Worm (Caenorhabditis elegans) whole organism, late embryonic: Measurements from ENCODE around the gene srd-42.

Source experiments
- C08G9.2 ChIP-seq: sonication (generic microtip); optimal IDR thresholded peaks from 2 replicates; lab custom pipeline; 2016; ENCODE audit warnings: mild to moderate bottlenecking, missing genetic modification characterization, moderate library complexity, missing compliant biosample characterization
- F13H6.1 ChIP-seq: sonication (generic microtip); optimal IDR thresholded peaks from 2 replicates; lab custom pipeline; 2016; ENCODE audit warnings: missing genetic modification characterization, missing compliant biosample characterization
- K02D7.2 ChIP-seq: sonication (generic microtip); optimal IDR thresholded peaks from 2 replicates; lab custom pipeline; 2017; ENCODE audit warnings: mild to moderate bottlenecking, missing genetic modification characterization, missing compliant biosample characterization
- K09A11.1 ChIP-seq: sonication (generic microtip); optimal IDR thresholded peaks from 2 replicates; lab custom pipeline; 2017; ENCODE audit warnings: antibody characterized with exemption, mild to moderate bottlenecking, missing genetic modification characterization, missing compliant biosample characterization; ENCODE audit not compliant: insufficient read depth
- T23F11.4 ChIP-seq: fragments of 200-800 bp; sonication (Bioruptor generic); optimal IDR thresholded peaks from 2 replicates; lab custom pipeline; 2018; ENCODE audit warnings: mild to moderate bottlenecking, missing genetic modification characterization, missing compliant biosample characterization
- ahr-1 ChIP-seq: sonication (generic microtip); optimal IDR thresholded peaks from 2 replicates; lab custom pipeline; 2016; ENCODE audit warnings: missing genetic modification characterization, missing compliant biosample characterization
- ama-1 ChIP-seq: fragments of 150-350 bp; optimal IDR thresholded peaks from 2 replicates; lab custom pipeline; 2014
- ceh-14 ChIP-seq: sonication (generic microtip); optimal IDR thresholded peaks from 2 replicates; lab custom pipeline; 2016; ENCODE audit warnings: missing genotype, missing genetic modification characterization, missing compliant biosample characterization
- ceh-2 ChIP-seq: sonication (generic microtip); optimal IDR thresholded peaks from 2 replicates; lab custom pipeline; 2016; ENCODE audit warnings: missing genotype, missing genetic modification characterization, missing compliant biosample characterization
- ceh-22 ChIP-seq: sonication (generic microtip); optimal IDR thresholded peaks from 2 replicates; lab custom pipeline; 2017; ENCODE audit warnings: missing biosample characterization, missing genetic modification characterization
- ceh-34 ChIP-seq: sonication (generic microtip); optimal IDR thresholded peaks from 2 replicates; lab custom pipeline; 2016; ENCODE audit warnings: mild to moderate bottlenecking, missing genetic modification characterization, missing compliant biosample characterization
- ceh-45 ChIP-seq: fragments of 200-800 bp; sonication (Bioruptor generic); IDR thresholded peaks from 2 replicates; pipeline ENCODE4 v1.3.6; 2022; ENCODE audit warnings: missing genetic modification reagents, missing genetic modification characterization, missing compliant biosample characterization
- ceh-48 ChIP-seq: sonication (generic microtip); optimal IDR thresholded peaks from 2 replicates; lab custom pipeline; 2016; ENCODE audit warnings: missing genetic modification characterization, inconsistent platforms, missing compliant biosample characterization
- dmd-4 ChIP-seq: sonication (generic microtip); optimal IDR thresholded peaks from 2 replicates; lab custom pipeline; 2016; ENCODE audit warnings: borderline replicate concordance, missing genetic modification characterization, missing compliant biosample characterization
- dve-1 ChIP-seq: sonication (generic microtip); optimal IDR thresholded peaks from 2 replicates; lab custom pipeline; 2017; ENCODE audit warnings: antibody characterized with exemption, mild to moderate bottlenecking, missing genetic modification characterization, missing compliant biosample characterization
- elt-2 ChIP-seq: sonication (generic microtip); optimal IDR thresholded peaks from 2 replicates; lab custom pipeline; 2016; ENCODE audit warnings: missing genetic modification reagents, missing genetic modification characterization, missing compliant biosample characterization
- elt-4 ChIP-seq: sonication (generic microtip); optimal IDR thresholded peaks from 2 replicates; lab custom pipeline; 2016; ENCODE audit warnings: missing genetic modification characterization, missing compliant biosample characterization
- fkh-6 ChIP-seq: sonication (generic microtip); optimal IDR thresholded peaks from 2 replicates; lab custom pipeline; 2016; ENCODE audit warnings: missing genetic modification characterization, missing compliant biosample characterization
- gmeb-2 ChIP-seq: sonication (generic microtip); optimal IDR thresholded peaks from 2 replicates; lab custom pipeline; 2016; ENCODE audit warnings: missing genetic modification characterization, inconsistent platforms, missing compliant biosample characterization
- hlh-6 ChIP-seq: sonication (generic microtip); optimal IDR thresholded peaks from 2 replicates; lab custom pipeline; 2016; ENCODE audit warnings: missing genotype, missing genetic modification characterization, missing compliant biosample characterization
- nfya-1 ChIP-seq: sonication (generic microtip); optimal IDR thresholded peaks from 2 replicates; lab custom pipeline; 2017; ENCODE audit warnings: missing genetic modification characterization, mild to moderate bottlenecking, missing compliant biosample characterization, antibody characterized with exemption, moderate library complexity
- nhr-11 ChIP-seq: fragments of 150-350 bp; optimal IDR thresholded peaks from 2 replicates; lab custom pipeline; 2014; ENCODE audit warnings: missing biosample characterization, missing genetic modification characterization
- npax-4 ChIP-seq: sonication (generic microtip); optimal IDR thresholded peaks from 2 replicates; lab custom pipeline; 2016; ENCODE audit warnings: missing genetic modification characterization, missing compliant biosample characterization
- odd-2 ChIP-seq: sonication (generic microtip); optimal IDR thresholded peaks from 2 replicates; lab custom pipeline; 2017; ENCODE audit warnings: antibody characterized with exemption, mild to moderate bottlenecking, missing genetic modification characterization, missing compliant biosample characterization
- pha-4 ChIP-seq: fragments of 150-350 bp; optimal IDR thresholded peaks from 2 replicates; lab custom pipeline; 2018; ENCODE audit warnings: missing biosample characterization, missing genetic modification reagents, missing genetic modification characterization
- ref-2 ChIP-seq: sonication (generic microtip); optimal IDR thresholded peaks from 2 replicates; lab custom pipeline; 2016; ENCODE audit warnings: missing genetic modification characterization, missing compliant biosample characterization
- sox-2 ChIP-seq: fragments of 200-800 bp; sonication (Bioruptor generic); IDR thresholded peaks from 2 replicates; pipeline ENCODE4 v1.3.6; 2022; ENCODE audit warnings: missing genetic modification reagents, missing genetic modification characterization, missing compliant biosample characterization
- sox-4 ChIP-seq: sonication (generic microtip); optimal IDR thresholded peaks from 2 replicates; lab custom pipeline; 2017; ENCODE audit warnings: mild to moderate bottlenecking, missing genetic modification characterization, inconsistent platforms, missing compliant biosample characterization
- syd-9 ChIP-seq: sonication (generic microtip); optimal IDR thresholded peaks from 2 replicates; lab custom pipeline; 2016; ENCODE audit warnings: mild to moderate bottlenecking, missing genetic modification characterization, moderate library complexity, missing compliant biosample characterization
- tbx-7 ChIP-seq: sonication (generic microtip); optimal IDR thresholded peaks from 2 replicates; lab custom pipeline; 2016; ENCODE audit warnings: missing genotype, missing genetic modification characterization, missing compliant biosample characterization
- ttx-3 ChIP-seq: sonication (generic microtip); optimal IDR thresholded peaks from 2 replicates; lab custom pipeline; 2016; ENCODE audit warnings: missing genetic modification reagents, missing genetic modification characterization, missing compliant biosample characterization
- unc-3 ChIP-seq, 2 experiments: fragments of 200-800 bp in 1 of 2; sonication (Bioruptor generic) in 1 of 2; sonication (generic microtip) in 1 of 2; conservative IDR thresholded peaks in 1 of 2; optimal IDR thresholded peaks in 1 of 2; 2 replicates each; pipeline versions ENCODE4 v1.3.6 to Lab custom; 2016 to 2022; ENCODE audit warnings: missing compliant biosample characterization in 2 of 2, missing genetic modification characterization in 2 of 2, missing genetic modification reagents in 1 of 2
- unc-42 ChIP-seq: sonication (generic microtip); optimal IDR thresholded peaks from 2 replicates; lab custom pipeline; 2016; ENCODE audit warnings: missing genotype, missing genetic modification characterization, missing compliant biosample characterization
- unc-55 ChIP-seq: sonication (generic microtip); optimal IDR thresholded peaks from 2 replicates; lab custom pipeline; 2017; ENCODE audit warnings: missing biosample characterization, missing genetic modification reagents, missing genetic modification characterization
- unc-86 ChIP-seq: sonication (generic microtip); optimal IDR thresholded peaks from 2 replicates; lab custom pipeline; 2016; ENCODE audit warnings: missing genetic modification characterization, missing compliant biosample characterization

The srd-42 gene

ce11 chrX:13284618-13285017 lies 18.6 kb downstream of the srd-42 start:
- TF ChIP-seq ceh-45 (GFP tag; lab: Robert Waterston, UW) (no peak), pha-4 (tag; lab: Kevin White, UChicago) (no peak), C08G9.2 (tag; lab: Kevin White, UChicago) (no peak), unc-86 (tag; lab: Kevin White, UChicago) (no peak)

ce11 chrX:13284091-13284490 lies 19.2 kb downstream of the srd-42 start, which contains the start of gene cyp-14A4:
Gene cyp-14A4, minus strand, starts transcription at chrX:13284197.
- TF ChIP-seq ceh-45 (GFP tag; lab: Robert Waterston, UW), result no peak

ce11 chrX:13283462-13283861 lies 19.8 kb downstream of the srd-42 start:
- no peak for TF ChIP-seq ttx-3

ce11 chrX:13278876-13279275 lies 24.4 kb downstream of the srd-42 start, which contains the start of gene phf-33:
Gene phf-33, minus strand, starts transcription at chrX:13278976.
- TF ChIP-seq nfya-1, result no peak
- no peak for TF ChIP-seq fkh-6 (tag; lab: Kevin White, UChicago)
- TF ChIP-seq ahr-1 (tag; lab: Kevin White, UChicago), result no peak
- TF ChIP-seq dve-1, result no peak
- no peak for TF ChIP-seq hlh-6 (tag; lab: Kevin White, UChicago)
- no peak for TF ChIP-seq nhr-11 (tag; lab: Kevin White, UChicago)
- no peak for TF ChIP-seq elt-2 (tag; lab: Kevin White, UChicago)
- no peak for TF ChIP-seq elt-4 (tag; lab: Kevin White, UChicago)
- no peak for TF ChIP-seq ama-1 (lab: Kevin White, UChicago)
- no peak for TF ChIP-seq T23F11.4
- TF ChIP-seq gmeb-2 (tag; lab: Kevin White, UChicago), result no peak
- no peak for TF ChIP-seq unc-86 (tag; lab: Kevin White, UChicago)
- TF ChIP-seq K09A11.1 (tag; lab: Kevin White, UChicago), result no peak
- TF ChIP-seq unc-42, result no peak
- no peak for TF ChIP-seq sox-2 (GFP tag; lab: Robert Waterston, UW)
- no peak for TF ChIP-seq unc-55 (GFP tag; lab: Kevin White, UChicago)
- TF ChIP-seq ceh-48 (tag; lab: Kevin White, UChicago), result no peak
- no peak for TF ChIP-seq C08G9.2 (tag; lab: Kevin White, UChicago)
- TF ChIP-seq ceh-14 (tag; lab: Kevin White, UChicago), result no peak

- TF ChIP-seq ceh-2 (tag; lab: Kevin White, UChicago), result no peak
- TF ChIP-seq ceh-22, result no peak
- no peak for TF ChIP-seq ttx-3
- TF ChIP-seq npax-4 (tag; lab: Kevin White, UChicago), result no peak
- TF ChIP-seq, all 69 proteins: peak for 0
These were observed 29.2 kb downstream of the srd-42 start, which contains the start of gene cyp-14A3 for ce11 chrX:13274102-13274501. Gene cyp-14A3, minus strand, starts transcription at chrX:13274202.

- TF ChIP-seq unc-3 (GFP tag; conservative IDR thresholded peaks at IDR 0.05; lab: Robert Waterston, UW) (no peak), unc-3 (tag; optimal IDR thresholded peaks at IDR 0.05; lab: Kevin White, UChicago) (no peak), K02D7.2 (no peak), F13H6.1 (tag; lab: Kevin White, UChicago) (no peak), odd-2 (tag; lab: Kevin White, UChicago) (no peak), ceh-34 (no peak), ceh-22 (no peak), ref-2 (tag; lab: Kevin White, UChicago) (no peak), syd-9 (no peak), sox-4 (tag; lab: Kevin White, UChicago) (no peak), tbx-7 (tag; lab: Kevin White, UChicago) (no peak), hlh-6 (tag; lab: Kevin White, UChicago) (no peak), dmd-4 (tag; lab: Kevin White, UChicago) (no peak)
These were observed 33.7 kb downstream of the srd-42 start, which contains the start of gene cyp-14A2 for ce11 chrX:13269586-13269985. Gene cyp-14A2, minus strand, starts transcription at chrX:13269686.
